Fruit fly (Drosophila melanogaster) whole organism, embryonic: ENCODE results near the gene Usp14.

ENCODE experiments used
- Ada2b ChIP-seq: fragments of 200-800 bp; sonication (Bioruptor generic); IDR thresholded peaks from 2 replicates; pipeline ENCODE4 v1.3.6; 2022; ENCODE audit warnings: missing biosample characterization, missing genetic modification characterization
- Awh ChIP-seq: fragments of 200-800 bp; sonication (Bioruptor generic); IDR thresholded peaks from 2 replicates; pipeline ENCODE4, ENCODE4 v1.3.6; 2022; ENCODE audit warnings: missing biosample characterization, missing genetic modification characterization
- CG10654 ChIP-seq: fragments of 200-800 bp; sonication (Bioruptor generic); optimal IDR thresholded peaks from 2 replicates; lab custom pipeline; 2016; ENCODE audit warnings: missing biosample characterization, missing genetic modification characterization
- CG13296 ChIP-seq: fragments of 200-800 bp; sonication (Bioruptor generic); optimal IDR thresholded peaks from 3 replicates; lab custom pipeline; 2018; ENCODE audit warnings: missing biosample characterization, mild to moderate bottlenecking, missing genetic modification characterization
- CG14014 ChIP-seq: fragments of 200-800 bp; sonication (Bioruptor generic); IDR thresholded peaks from 2 replicates; pipeline ENCODE4 v1.3.6; 2022; ENCODE audit warnings: missing biosample characterization, missing genetic modification characterization
- CG17186 ChIP-seq: fragments of 200-800 bp; sonication (Bioruptor generic); optimal IDR thresholded peaks from 3 replicates; lab custom pipeline; 2017; ENCODE audit warnings: missing biosample characterization, missing genetic modification reagents, missing genetic modification characterization
- CG17568 ChIP-seq: fragments of 200-800 bp; sonication (Bioruptor generic); optimal IDR thresholded peaks from 2 replicates; lab custom pipeline; 2018; ENCODE audit warnings: missing biosample characterization, mild to moderate bottlenecking, missing genetic modification characterization, moderate library complexity
- CG2678 ChIP-seq: fragments of 200-800 bp; sonication (Bioruptor generic); optimal IDR thresholded peaks from 3 replicates; lab custom pipeline; 2019; ENCODE audit warnings: missing biosample characterization, mild to moderate bottlenecking, missing genetic modification characterization, moderate library complexity
- CG2712 ChIP-seq: fragments of 200-800 bp; optimal IDR thresholded peaks from 3 replicates; lab custom pipeline; 2019; ENCODE audit warnings: missing biosample characterization, mild to moderate bottlenecking, missing genetic modification characterization, moderate library complexity
- CG31365 ChIP-seq: fragments of 200-800 bp; sonication (Bioruptor generic); optimal IDR thresholded peaks from 2 replicates; lab custom pipeline; 2018; ENCODE audit warnings: missing biosample characterization, mild to moderate bottlenecking, missing genetic modification characterization
- CG4328 ChIP-seq: fragments of 200-800 bp; sonication (Bioruptor generic); optimal IDR thresholded peaks from 3 replicates; lab custom pipeline; 2017; ENCODE audit warnings: missing biosample characterization, missing genetic modification reagents, missing genetic modification characterization
- CG4820 ChIP-seq: fragments of 200-800 bp; sonication (Bioruptor generic); optimal IDR thresholded peaks from 3 replicates; lab custom pipeline; 2016; ENCODE audit warnings: missing biosample characterization, missing genetic modification characterization
- CG5953 ChIP-seq: fragments of 200-800 bp; sonication (Bioruptor generic); IDR thresholded peaks from 2 replicates; pipeline ENCODE4 v1.3.6; 2022; ENCODE audit warnings: missing biosample characterization, missing genetic modification characterization
- CG6813 ChIP-seq: fragments of 200-800 bp; sonication (Bioruptor generic); optimal IDR thresholded peaks from 2 replicates; lab custom pipeline; 2017; ENCODE audit warnings: missing biosample characterization, missing genetic modification characterization, mild to moderate bottlenecking, moderate library complexity, missing genetic modification reagents
- CG7271 ChIP-seq: fragments of 200-800 bp; sonication (Bioruptor generic); optimal IDR thresholded peaks from 2 replicates; lab custom pipeline; 2018; ENCODE audit warnings: missing biosample characterization, mild to moderate bottlenecking, missing genetic modification characterization, moderate library complexity
- CG8089 ChIP-seq: fragments of 200-800 bp; sonication (Bioruptor generic); optimal IDR thresholded peaks from 3 replicates; lab custom pipeline; 2016; ENCODE audit warnings: missing biosample characterization, missing genetic modification characterization
- CG9797 ChIP-seq: fragments of 200-800 bp; sonication (Bioruptor generic); optimal IDR thresholded peaks from 3 replicates; lab custom pipeline; 2018; ENCODE audit warnings: missing biosample characterization, mild to moderate bottlenecking, missing genetic modification characterization
- E2f1 ChIP-seq: fragments of 200-800 bp; sonication (Bioruptor generic); IDR thresholded peaks from 2 replicates; pipeline ENCODE4 v1.3.6; 2022; ENCODE audit warnings: missing biosample characterization, missing genetic modification characterization
- Eip74EF ChIP-seq, 2 experiments: fragments of 200-800 bp in 1 of 2; fragments of >200 bp in 1 of 2; sonication (Bioruptor generic) in 1 of 2; optimal IDR thresholded peaks; 2 replicates each; lab custom pipeline; 2017 to 2019; ENCODE audit warnings: missing biosample characterization in 2 of 2, missing genetic modification characterization in 2 of 2, mild to moderate bottlenecking in 1 of 2, moderate library complexity in 1 of 2
- Fer3 ChIP-seq: fragments of 200-800 bp; sonication (Bioruptor generic); optimal IDR thresholded peaks from 2 replicates; lab custom pipeline; 2018; ENCODE audit warnings: missing biosample characterization, mild to moderate bottlenecking, missing genetic modification characterization, moderate library complexity
- Gsc ChIP-seq: fragments of 200-800 bp; sonication (Bioruptor generic); IDR thresholded peaks from 2 replicates; pipeline ENCODE4 v1.3.6; 2022; ENCODE audit warnings: missing biosample characterization, missing genetic modification characterization
- Gug ChIP-seq: fragments of 200-800 bp; sonication (Bioruptor generic); IDR thresholded peaks from 4 replicates; pipeline ENCODE4 v1.3.6; 2022; ENCODE audit warnings: missing biosample characterization, missing genetic modification characterization
- HLH3B ChIP-seq: fragments of 200-800 bp; sonication (Bioruptor generic); IDR thresholded peaks from 2 replicates; pipeline ENCODE4 v1.3.6; 2022; ENCODE audit warnings: missing biosample characterization, missing genetic modification characterization
- HLHmδ ChIP-seq: fragments of 200-800 bp; sonication (Bioruptor generic); optimal IDR thresholded peaks from 2 replicates; lab custom pipeline; 2018; ENCODE audit warnings: missing biosample characterization, mild to moderate bottlenecking, missing genetic modification characterization, moderate library complexity
- Jarid2 ChIP-seq: fragments of 200-800 bp; sonication (Bioruptor generic); optimal IDR thresholded peaks from 3 replicates; lab custom pipeline; 2017; ENCODE audit warnings: mild to moderate bottlenecking, missing biosample characterization, missing genetic modification reagents, missing genetic modification characterization
- MESR4 ChIP-seq: fragments of 200-800 bp; sonication (Bioruptor generic); optimal IDR thresholded peaks from 2 replicates; lab custom pipeline; 2018; ENCODE audit warnings: missing biosample characterization, mild to moderate bottlenecking, missing genetic modification characterization, moderate library complexity
- Myb ChIP-seq: fragments of 200-800 bp; sonication (Bioruptor generic); optimal IDR thresholded peaks from 2 replicates; lab custom pipeline; 2016; ENCODE audit warnings: missing biosample characterization, missing genetic modification characterization
- Neu2 ChIP-seq: fragments of 200-800 bp; sonication (Bioruptor generic); optimal IDR thresholded peaks from 3 replicates; lab custom pipeline; 2016; ENCODE audit warnings: missing biosample characterization, missing genetic modification characterization, borderline replicate concordance
- Nf-YA ChIP-seq: fragments of 200-800 bp; sonication (Bioruptor generic); IDR thresholded peaks from 2 replicates; pipeline ENCODE4 v1.3.6; 2022; ENCODE audit warnings: missing biosample characterization, missing genetic modification characterization
- Opbp ChIP-seq: fragments of 200-800 bp; sonication (Bioruptor generic); IDR thresholded peaks from 3 replicates; pipeline ENCODE4 v1.3.6; 2022; ENCODE audit warnings: missing biosample characterization, missing genetic modification characterization; ENCODE audit not compliant: partially characterized antibody
- Stat92E ChIP-seq, 3 experiments: fragments of >200 bp in 2 of 3; fragments of 200-800 bp in 1 of 3; sonication (Bioruptor generic) in 1 of 3; optimal IDR thresholded peaks; 2 replicates each; lab custom pipeline; 2017 to 2019; ENCODE audit warnings: missing biosample characterization in 3 of 3, missing genetic modification characterization in 3 of 3, mild to moderate bottlenecking in 1 of 3, moderate library complexity in 1 of 3
- TFAM ChIP-seq: fragments of 200-800 bp; sonication (Bioruptor generic); optimal IDR thresholded peaks from 2 replicates; lab custom pipeline; 2017; ENCODE audit warnings: missing biosample characterization, missing genetic modification characterization, inconsistent platforms
- Taf1 ChIP-seq: fragments of 200-800 bp; sonication (Bioruptor generic); IDR thresholded peaks from 2 replicates; pipeline ENCODE4 v1.3.6; 2022; ENCODE audit warnings: missing biosample characterization, missing genetic modification characterization
- crol ChIP-seq: fragments of 200-800 bp; sonication (Bioruptor generic); IDR thresholded peaks from 2 replicates; pipeline ENCODE4 v1.3.6; 2022; ENCODE audit warnings: missing biosample characterization, missing genetic modification characterization
- disco-r ChIP-seq: fragments of 200-800 bp; sonication (Bioruptor generic); optimal IDR thresholded peaks from 2 replicates; lab custom pipeline; 2016; ENCODE audit warnings: missing biosample characterization, missing genetic modification characterization
- dmrt99B ChIP-seq: fragments of 200-800 bp; sonication (Bioruptor generic); optimal IDR thresholded peaks from 2 replicates; lab custom pipeline; 2018; ENCODE audit warnings: missing biosample characterization, mild to moderate bottlenecking, missing genetic modification characterization, moderate library complexity
- esg ChIP-seq: fragments of 200-800 bp; sonication (Bioruptor generic); conservative IDR thresholded peaks from 2 replicates; pipeline ENCODE4 v1.3.6; 2022; ENCODE audit warnings: missing biosample characterization, missing genetic modification characterization
- fru ChIP-seq: fragments of >200 bp; optimal IDR thresholded peaks from 2 replicates; lab custom pipeline; 2017
- gem ChIP-seq: fragments of 200-800 bp; sonication (Bioruptor generic); optimal IDR thresholded peaks from 2 replicates; lab custom pipeline; 2019; ENCODE audit warnings: missing biosample characterization, mild to moderate bottlenecking, missing genetic modification characterization, moderate library complexity
- grau ChIP-seq: fragments of 200-800 bp; optimal IDR thresholded peaks from 3 replicates; lab custom pipeline; 2019; ENCODE audit warnings: missing biosample characterization, mild to moderate bottlenecking, missing genetic modification characterization, moderate library complexity
- hbn ChIP-seq: fragments of 200-800 bp; sonication (Bioruptor generic); IDR thresholded peaks from 2 replicates; pipeline ENCODE4 v1.3.6; 2022; ENCODE audit warnings: missing biosample characterization, missing genetic modification characterization; ENCODE audit not compliant: partially characterized antibody
- nmo ChIP-seq: fragments of 200-800 bp; sonication (Bioruptor generic); optimal IDR thresholded peaks from 2 replicates; lab custom pipeline; 2018; ENCODE audit warnings: missing biosample characterization, mild to moderate bottlenecking, missing genetic modification characterization, moderate library complexity
- pzg ChIP-seq: fragments of 200-800 bp; sonication (Bioruptor generic); optimal IDR thresholded peaks from 3 replicates; lab custom pipeline; 2018; ENCODE audit warnings: missing biosample characterization, mild to moderate bottlenecking, missing genetic modification characterization, moderate library complexity
- schlank ChIP-seq: fragments of 200-800 bp; sonication (Bioruptor generic); optimal IDR thresholded peaks from 2 replicates; lab custom pipeline; 2018; ENCODE audit warnings: missing biosample characterization, mild to moderate bottlenecking, missing genetic modification characterization
- sim ChIP-seq: fragments of 200-800 bp; sonication (Bioruptor generic); IDR thresholded peaks from 2 replicates; pipeline ENCODE4 v1.3.6; 2022; ENCODE audit warnings: missing biosample characterization, missing genetic modification characterization
- sna ChIP-seq: fragments of 200-800 bp; sonication (Bioruptor generic); IDR thresholded peaks from 2 replicates; pipeline ENCODE4 v1.3.6; 2022; ENCODE audit warnings: missing biosample characterization, missing genetic modification characterization; ENCODE audit not compliant: partially characterized antibody
- stwl ChIP-seq: fragments of 200-800 bp; sonication (Bioruptor generic); optimal IDR thresholded peaks from 3 replicates; lab custom pipeline; 2018; ENCODE audit warnings: missing biosample characterization, mild to moderate bottlenecking, missing genetic modification characterization, moderate library complexity
- tin ChIP-seq: fragments of 200-800 bp; sonication (Bioruptor generic); optimal IDR thresholded peaks from 3 replicates; lab custom pipeline; 2016; ENCODE audit warnings: missing biosample characterization, missing genetic modification characterization
- trem ChIP-seq: fragments of 200-800 bp; optimal IDR thresholded peaks from 3 replicates; lab custom pipeline; 2019; ENCODE audit warnings: missing biosample characterization, mild to moderate bottlenecking, missing genetic modification characterization, moderate library complexity
- ttk ChIP-seq: fragments of 200-800 bp; sonication (Bioruptor generic); IDR thresholded peaks from 2 replicates; pipeline ENCODE4 v2.1.2; 2022; ENCODE audit warnings: missing biosample characterization, missing genetic modification characterization
- tx ChIP-seq: fragments of 200-800 bp; sonication (Bioruptor generic); optimal IDR thresholded peaks from 2 replicates; lab custom pipeline; 2016; ENCODE audit warnings: missing biosample characterization, missing genetic modification characterization

Usp14 gene

DNA sequence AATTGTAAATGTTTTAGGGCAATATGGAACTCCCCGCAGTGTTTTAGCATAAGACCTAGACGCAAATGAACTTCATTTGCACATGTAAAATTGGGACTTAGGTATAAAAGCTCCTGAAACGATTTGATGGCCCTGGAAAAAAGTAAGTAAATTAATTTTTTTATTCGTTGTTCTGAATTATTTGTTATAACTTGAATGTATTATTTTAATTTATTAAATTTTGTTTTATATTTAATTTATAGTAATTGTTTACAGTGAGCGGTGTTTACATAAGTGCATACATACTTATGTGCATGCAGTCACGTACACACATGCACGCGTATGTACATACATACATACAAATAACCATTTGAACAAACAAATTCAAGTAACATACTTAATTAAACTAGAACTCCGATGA, 37.8 kb downstream of the Usp14 start (continued):
- TF ChIP-seq CG7271 (tag; lab: Kevin White, UChicago) (peak; percentile 41), Awh (GFP tag; lab: Robert Waterston, UW) (no peak), Opbp (GFP tag; lab: Robert Waterston, UW) (no peak), CG2712 (tag; lab: Kevin White, UChicago) (peak; percentile 78), tin (GFP tag; lab: Kevin White, UChicago) (no peak), CG9797 (GFP tag; lab: Kevin White, UChicago) (no peak), Eip74EF (GFP tag; optimal IDR thresholded peaks at IDR 0.05; lab: Kevin White, UChicago) (no peak), Taf1 (GFP tag; lab: Robert Waterston, UW) (no peak), Neu2 (no peak), CG5953 (GFP tag; lab: Robert Waterston, UW) (0 out of 2 replicates have a peak, but pooled peaks have one; percentile 16), esg (no peak), pzg (GFP tag; lab: Kevin White, UChicago) (no peak), CG17186 (GFP tag; lab: Kevin White, UChicago) (peak; percentile 17), Jarid2 (GFP tag; lab: Kevin White, UChicago) (no peak), hbn (GFP tag; lab: Robert Waterston, UW) (no peak), Gug (GFP tag; lab: Robert Waterston, UW) (no peak), Fer3 (tag; lab: Kevin White, UChicago) (no peak), disco-r (GFP tag; lab: Kevin White, UChicago) (no peak), tx (GFP tag; lab: Kevin White, UChicago) (no peak), Gsc (GFP tag; lab: Robert Waterston, UW) (no peak), sim (GFP tag; lab: Robert Waterston, UW) (no peak), CG31365 (tag; lab: Kevin White, UChicago) (no peak), Stat92E (GFP tag; optimal IDR thresholded peaks at IDR 0.05; lab: Kevin White, UChicago) (no peak), HLHmδ (GFP tag; lab: Kevin White, UChicago) (no peak), stwl (tag; lab: Kevin White, UChicago) (no peak), Nf-YA (GFP tag; lab: Robert Waterston, UW) (no peak), CG13296 (GFP tag; lab: Kevin White, UChicago) (no peak), dmrt99B (tag; lab: Kevin White, UChicago) (no peak), E2f1 (GFP tag; lab: Robert Waterston, UW) (no peak), schlank (no peak), fru (lab: Kevin White, UChicago) (no peak), ttk (GFP tag; lab: Robert Waterston, UW) (no peak), sna (no peak), TFAM (no peak), Myb (GFP tag; lab: Kevin White, UChicago) (no peak), CG6813 (GFP tag; lab: Kevin White, UChicago) (no peak), CG8089 (no peak), CG14014 (no peak), grau (tag; lab: Kevin White, UChicago) (no peak), crol (GFP tag; lab: Robert Waterston, UW) (no peak), CG17568 (no peak), CG4328 (GFP tag; lab: Kevin White, UChicago) (no peak), CG2678 (no peak), HLH3B (GFP tag; lab: Robert Waterston, UW) (peak; percentile 46; the same call in 1 of the 2 replicates), Ada2b (GFP tag; lab: Robert Waterston, UW) (no peak), MESR4 (GFP tag; lab: Kevin White, UChicago) (no peak), gem (tag; lab: Kevin White, UChicago) (no peak), nmo (GFP tag; lab: Kevin White, UChicago) (peak; percentile 41), trem (tag; lab: Kevin White, UChicago) (peak; percentile 50), CG10654 (GFP tag; lab: Kevin White, UChicago) (no peak), CG4820 (GFP tag; lab: Kevin White, UChicago) (peak; percentile 41)
